Worm (Caenorhabditis elegans) whole organism, midembryonic: ENCODE data around the gene srxa-12.

Experiments
- cog-1 ChIP-seq: sonication (generic microtip); optimal IDR thresholded peaks from 2 replicates; lab custom pipeline; 2016; ENCODE audit warnings: missing genetic modification characterization, missing compliant biosample characterization
- flt-1 ChIP-seq: fragments of 200-800 bp; sonication (Bioruptor generic); IDR thresholded peaks from 2 replicates; pipeline ENCODE4 v1.3.6; 2022; ENCODE audit warnings: missing genetic modification characterization, missing compliant biosample characterization
- klf-2 ChIP-seq: fragments of 200-800 bp; sonication (Bioruptor generic); conservative IDR thresholded peaks from 2 replicates; pipeline ENCODE4 v1.3.6; 2022; ENCODE audit warnings: missing genetic modification reagents, missing genetic modification characterization, missing compliant biosample characterization
- med-1 ChIP-seq: sonication (generic microtip); optimal IDR thresholded peaks from 2 replicates; lab custom pipeline; 2017; ENCODE audit warnings: missing genetic modification characterization, mild to moderate bottlenecking, missing compliant biosample characterization, antibody characterized with exemption, missing genetic modification reagents; ENCODE audit not compliant: insufficient read depth
- ref-1 ChIP-seq: fragments of 200-800 bp; sonication (Bioruptor generic); conservative IDR thresholded peaks from 2 replicates; pipeline ENCODE4 v1.3.6; 2022; ENCODE audit warnings: missing genetic modification reagents, missing genetic modification characterization, missing compliant biosample characterization
- tab-1 ChIP-seq: fragments of 200-800 bp; sonication (Bioruptor generic); IDR thresholded peaks from 2 replicates; pipeline ENCODE4 v1.3.6; 2022; ENCODE audit warnings: missing genetic modification characterization, missing compliant biosample characterization
- ztf-23 ChIP-seq: fragments of 200-800 bp; sonication (Bioruptor generic); IDR thresholded peaks from 2 replicates; pipeline ENCODE4 v1.3.6; 2022; ENCODE audit warnings: missing genetic modification reagents, missing genetic modification characterization, missing compliant biosample characterization

DNA sequence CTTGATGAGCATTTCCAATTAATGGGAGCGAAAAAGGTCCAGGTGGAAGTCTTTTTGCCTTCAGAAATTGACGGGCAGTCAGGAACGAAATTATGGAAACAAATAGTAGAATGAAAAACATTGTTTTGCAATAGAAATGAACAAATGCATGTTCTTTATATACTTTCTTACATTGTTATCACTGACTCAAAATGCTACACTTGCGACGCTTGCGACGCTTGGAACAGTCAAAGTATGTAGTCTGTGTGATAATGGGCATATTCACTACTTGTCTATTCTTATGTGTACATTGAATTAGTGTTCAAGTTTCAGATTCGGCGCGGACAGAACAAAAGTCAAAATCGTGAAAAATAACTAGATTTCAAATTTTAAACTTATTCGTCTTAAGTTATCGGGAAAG is 28.1 kb upstream of the srxa-12 start, which contains the start of gene cyp-35C1:
- no peak for TF ChIP-seq med-1 (GFP tag; lab: Kevin White, UChicago)
- TF ChIP-seq ztf-23 (GFP tag; lab: Robert Waterston, UW), result no peak
- no peak for TF ChIP-seq flt-1 (GFP tag; lab: Robert Waterston, UW)
- no peak for TF ChIP-seq ref-1 (GFP tag; lab: Robert Waterston, UW)
- TF ChIP-seq klf-2 (GFP tag; lab: Robert Waterston, UW), result no peak
- no peak for TF ChIP-seq tab-1 (GFP tag; lab: Robert Waterston, UW)
- TF ChIP-seq cog-1 (tag; lab: Kevin White, UChicago), result no peak
